Worm (Caenorhabditis elegans) whole organism, L3 larva: ENCODE measurements around the gene F10B5.3.

Experiments used
- ama-1 ChIP-seq: fragments of 150-350 bp; optimal IDR thresholded peaks from 2 replicates; lab custom pipeline; 2018
- ceh-9 ChIP-seq: sonication (generic microtip); optimal IDR thresholded peaks from 2 replicates; lab custom pipeline; 2018; ENCODE audit warnings: missing biosample characterization, missing genetic modification characterization
- elt-2 ChIP-seq: sonication (generic microtip); optimal IDR thresholded peaks from 2 replicates; lab custom pipeline; 2016; ENCODE audit warnings: missing genetic modification reagents, mild to moderate bottlenecking, missing genetic modification characterization, missing compliant biosample characterization
- elt-3 ChIP-seq, 3 experiments: fragments of 150-350 bp in 1 of 3; sonication (generic microtip) in 2 of 3; optimal IDR thresholded peaks; 2 replicates in 2 of 3; 4 replicates in 1 of 3; lab custom pipeline; 2014 to 2017; ENCODE audit warnings: missing biosample characterization in 3 of 3, missing genetic modification characterization in 3 of 3
- fos-1 ChIP-seq: fragments of 150-350 bp; optimal IDR thresholded peaks from 2 replicates; lab custom pipeline; 2014; ENCODE audit warnings: missing biosample characterization, missing genetic modification characterization
- lin-39 ChIP-seq: fragments of 150-350 bp; optimal IDR thresholded peaks from 2 replicates; lab custom pipeline; 2018; ENCODE audit warnings: missing biosample characterization, missing genetic modification reagents, missing genetic modification characterization
- nhr-237 ChIP-seq: fragments of 150-350 bp; optimal IDR thresholded peaks from 2 replicates; lab custom pipeline; 2014; ENCODE audit warnings: missing biosample characterization, missing genetic modification characterization
- nhr-25 ChIP-seq: sonication (generic microtip); optimal IDR thresholded peaks from 2 replicates; lab custom pipeline; 2017; ENCODE audit warnings: missing biosample characterization, missing genetic modification characterization
- pha-4 ChIP-seq: fragments of 150-350 bp; optimal IDR thresholded peaks from 2 replicates; lab custom pipeline; 2014; ENCODE audit warnings: missing biosample characterization, missing genetic modification reagents, missing genetic modification characterization
- pqm-1 ChIP-seq: fragments of 150-350 bp; optimal IDR thresholded peaks from 2 replicates; lab custom pipeline; 2017; ENCODE audit warnings: missing biosample characterization, missing genetic modification characterization, inconsistent platforms
- tbx-2 ChIP-seq: sonication (generic microtip); optimal IDR thresholded peaks from 2 replicates; lab custom pipeline; 2016; ENCODE audit warnings: mild to moderate bottlenecking, missing genetic modification characterization, missing compliant biosample characterization
- zag-1 ChIP-seq: fragments of 150-350 bp; optimal IDR thresholded peaks from 2 replicates; lab custom pipeline; 2014; ENCODE audit warnings: missing biosample characterization, missing genetic modification characterization
- ztf-4 ChIP-seq: fragments of 150-350 bp; optimal IDR thresholded peaks from 2 replicates; lab custom pipeline; 2014; ENCODE audit warnings: missing biosample characterization, missing genetic modification characterization

ce11 chrII:8156845-8157373 is 7.1 kb upstream of the F10B5.3 start, which contains the start of the genes tub-1 and tmem-138:
- TF ChIP-seq pqm-1 (no peak), ztf-4 (tag; lab: Kevin White, UChicago) (no peak), nhr-237 (no peak), elt-3 (tag; optimal IDR thresholded peaks at IDR 0.05; lab: Kevin White, UChicago) (no peak), ceh-9 (tag; lab: Kevin White, UChicago) (no peak), pha-4 (tag; lab: Kevin White, UChicago) (no peak), fos-1 (tag; lab: Kevin White, UChicago) (no peak), elt-2 (tag; lab: Kevin White, UChicago) (no peak), zag-1 (tag; lab: Kevin White, UChicago) (no peak), lin-39 (tag; lab: Kevin White, UChicago) (no peak), ama-1 (lab: Kevin White, UChicago) (no peak), tbx-2 (tag; lab: Kevin White, UChicago) (no peak), nhr-25 (no peak)
